Fruit fly (Drosophila melanogaster) whole organism, adult: Measurements from ENCODE around the gene gdl-ORF39.
A peak's percentile ranks its signal among the peaks of the same experiment; 100 is the strongest.

Experiments used
- CG11617 ChIP-seq: fragments of 200-800 bp; sonication (Bioruptor generic); optimal IDR thresholded peaks from 2 replicates; lab custom pipeline; 2017; ENCODE audit warnings: mild to moderate bottlenecking, missing biosample characterization, missing genetic modification reagents, missing genetic modification characterization
- CG12768 ChIP-seq: fragments of 200-800 bp; sonication (Bioruptor generic); optimal IDR thresholded peaks from 2 replicates; lab custom pipeline; 2017; ENCODE audit warnings: missing biosample characterization, missing genetic modification characterization, mild to moderate bottlenecking, moderate library complexity, missing genetic modification reagents
- CG14711 ChIP-seq: fragments of 200-800 bp; sonication (Bioruptor generic); optimal IDR thresholded peaks from 2 replicates; lab custom pipeline; 2018; ENCODE audit warnings: missing biosample characterization, mild to moderate bottlenecking, missing genetic modification characterization, moderate library complexity
- CG1620 ChIP-seq: fragments of 200-800 bp; sonication (Bioruptor generic); optimal IDR thresholded peaks from 2 replicates; lab custom pipeline; 2016; ENCODE audit warnings: missing biosample characterization, missing genetic modification characterization
- CG33017 ChIP-seq: fragments of 200-800 bp; sonication (Bioruptor generic); optimal IDR thresholded peaks from 2 replicates; lab custom pipeline; 2018; ENCODE audit warnings: missing biosample characterization, mild to moderate bottlenecking, missing genetic modification characterization, moderate library complexity
- CG5204 ChIP-seq: fragments of 200-800 bp; sonication (Bioruptor generic); optimal IDR thresholded peaks from 2 replicates; lab custom pipeline; 2016; ENCODE audit warnings: missing biosample characterization, missing genetic modification characterization
- CG7045 ChIP-seq: fragments of 200-800 bp; sonication (Bioruptor generic); optimal IDR thresholded peaks from 2 replicates; lab custom pipeline; 2017; ENCODE audit warnings: missing biosample characterization, mild to moderate bottlenecking, missing genetic modification characterization
- CG7101 ChIP-seq: fragments of 200-800 bp; sonication (Bioruptor generic); optimal IDR thresholded peaks from 2 replicates; lab custom pipeline; 2018; ENCODE audit warnings: missing biosample characterization, mild to moderate bottlenecking, missing genetic modification characterization, moderate library complexity
- Clk ChIP-seq: fragments of 200-800 bp; sonication (Bioruptor generic); optimal IDR thresholded peaks from 2 replicates; lab custom pipeline; 2017; ENCODE audit warnings: missing biosample characterization, missing genetic modification characterization
- Crg-1 ChIP-seq: fragments of 200-800 bp; sonication (Bioruptor generic); optimal IDR thresholded peaks from 2 replicates; lab custom pipeline; 2016; ENCODE audit warnings: missing biosample characterization, missing genetic modification characterization
- Hr96 ChIP-seq: fragments of 200-800 bp; sonication (Bioruptor generic); optimal IDR thresholded peaks from 2 replicates; lab custom pipeline; 2016; ENCODE audit warnings: missing biosample characterization, missing genetic modification characterization
- Mnt ChIP-seq: fragments of 200-800 bp; sonication (Bioruptor generic); optimal IDR thresholded peaks from 2 replicates; lab custom pipeline; 2016; ENCODE audit warnings: missing biosample characterization, mild to moderate bottlenecking, missing genetic modification characterization
- bab1 ChIP-seq: fragments of 200-800 bp; sonication (Bioruptor generic); optimal IDR thresholded peaks from 3 replicates; lab custom pipeline; 2019; ENCODE audit warnings: missing biosample characterization, mild to moderate bottlenecking, missing genetic modification characterization, moderate library complexity
- cic ChIP-seq: fragments of 200-800 bp; sonication (Bioruptor generic); optimal IDR thresholded peaks from 2 replicates; lab custom pipeline; 2017; ENCODE audit warnings: missing biosample characterization, mild to moderate bottlenecking, missing genetic modification characterization, moderate library complexity
- cnc ChIP-seq, 2 experiments: fragments of >200 bp; optimal IDR thresholded peaks; 2 replicates each; lab custom pipeline; 2017
- kay ChIP-seq: fragments of 200-800 bp; sonication (Bioruptor generic); peaks from one replicate; lab custom pipeline; 2016; ENCODE audit warnings: missing biosample characterization, missing genetic modification characterization, borderline replicate concordance
- ovo ChIP-seq: fragments of 200-800 bp; sonication (Bioruptor generic); optimal IDR thresholded peaks from 2 replicates; lab custom pipeline; 2016; ENCODE audit warnings: missing biosample characterization, missing genetic modification characterization
- pad ChIP-seq: fragments of 200-800 bp; sonication (Bioruptor generic); optimal IDR thresholded peaks from 3 replicates; lab custom pipeline; 2017; ENCODE audit warnings: missing biosample characterization, missing genetic modification characterization, mild to moderate bottlenecking, moderate library complexity, missing genetic modification reagents
- tj ChIP-seq: fragments of 200-800 bp; sonication (Bioruptor generic); optimal IDR thresholded peaks from 3 replicates; lab custom pipeline; 2017; ENCODE audit warnings: missing biosample characterization, mild to moderate bottlenecking, missing genetic modification characterization, moderate library complexity
- toe ChIP-seq: fragments of 200-800 bp; sonication (Bioruptor generic); optimal IDR thresholded peaks from 2 replicates; lab custom pipeline; 2016; ENCODE audit warnings: missing biosample characterization, missing genetic modification characterization

gdl-ORF39 gene

dm6 chr3L:15506174-15506926 lies 2.9 kb upstream of the gdl-ORF39 start:
- TF ChIP-seq cic (GFP tag; lab: Kevin White, UChicago) (peak; percentile 53), CG1620 (GFP tag; lab: Kevin White, UChicago) (no peak)

dm6 chr3L:15507148-15507896 lies 1.9 kb upstream of the gdl-ORF39 start:
- TF ChIP-seq Mnt, result no peak

dm6 chr3L:15508233-15508632 lies 1.0 kb upstream of the gdl-ORF39 start, which contains the start of gene CG7841:
Gene CG7841 (minus strand): TSS chr3L:15508252.
- peak; percentile 99 for TF ChIP-seq CG12768 (GFP tag; lab: Kevin White, UChicago)
- TF ChIP-seq bab1, result peak; percentile 99
- TF ChIP-seq CG11617, result peak; percentile 99
- TF ChIP-seq Mnt, result peak; percentile 99
- peak; percentile 90 for TF ChIP-seq CG1620 (GFP tag; lab: Kevin White, UChicago)
- peak; percentile 98 for TF ChIP-seq Hr96 (GFP tag; lab: Kevin White, UChicago)
- peak; percentile 91 for TF ChIP-seq ovo (GFP tag; lab: Kevin White, UChicago)
- no peak for TF ChIP-seq cnc (optimal IDR thresholded peaks at IDR 0.05; lab: Kevin White, UChicago)
- TF ChIP-seq CG7045 (GFP tag; lab: Kevin White, UChicago), result peak; percentile 99
- peak; percentile 98 for TF ChIP-seq kay
- peak; percentile 97 for TF ChIP-seq CG14711 (tag; lab: Kevin White, UChicago)
- no peak for TF ChIP-seq CG5204 (GFP tag; lab: Kevin White, UChicago)
- peak; percentile 95 for TF ChIP-seq Crg-1 (GFP tag; lab: Kevin White, UChicago)
- peak; percentile 90 for TF ChIP-seq pad (GFP tag; lab: Kevin White, UChicago)
- TF ChIP-seq toe, result no peak
- TF ChIP-seq cic (GFP tag; lab: Kevin White, UChicago), result peak; percentile 87
- TF ChIP-seq tj (GFP tag; lab: Kevin White, UChicago), result peak; percentile 89
- peak; percentile 96 for TF ChIP-seq Clk
- TF ChIP-seq CG33017 (tag; lab: Kevin White, UChicago), result peak; percentile 99
- TF ChIP-seq CG7101 (tag; lab: Kevin White, UChicago), result peak; percentile 99

- TF ChIP-seq CG12768 (GFP tag; lab: Kevin White, UChicago), result no peak
- no peak for TF ChIP-seq pad (GFP tag; lab: Kevin White, UChicago)
- no peak for TF ChIP-seq CG33017 (tag; lab: Kevin White, UChicago)
- TF ChIP-seq bab1, result no peak
- TF ChIP-seq CG14711 (tag; lab: Kevin White, UChicago), result no peak
- no peak for TF ChIP-seq Crg-1 (GFP tag; lab: Kevin White, UChicago)
- no peak for TF ChIP-seq ovo (GFP tag; lab: Kevin White, UChicago)
- no peak for TF ChIP-seq CG1620 (GFP tag; lab: Kevin White, UChicago)
- no peak for TF ChIP-seq CG7101 (tag; lab: Kevin White, UChicago)
- no peak for TF ChIP-seq toe
- no peak for TF ChIP-seq Clk
- TF ChIP-seq CG7045 (GFP tag; lab: Kevin White, UChicago), result no peak
- TF ChIP-seq tj (GFP tag; lab: Kevin White, UChicago), result no peak
Measured at dm6 chr3L:15508750-15509149, 495 bp upstream of the gdl-ORF39 start, which contains the start of gene Z600. Gene Z600 (plus strand): TSS chr3L:15509061.

dm6 chr3L:15510787-15511186 lies 1.5 kb downstream of the gdl-ORF39 start, which contains the start of gene MsrA:
Gene MsrA (plus strand): TSS chr3L:15511052.
- peak; percentile 20 for TF ChIP-seq CG7101 (tag; lab: Kevin White, UChicago)
- TF ChIP-seq bab1, result peak; percentile 36
- TF ChIP-seq cnc (optimal IDR thresholded peaks at IDR 0.05; lab: Kevin White, UChicago), result no peak
- TF ChIP-seq CG1620 (GFP tag; lab: Kevin White, UChicago), result no peak
- peak; percentile 2 for TF ChIP-seq Hr96 (GFP tag; lab: Kevin White, UChicago)
- no peak for TF ChIP-seq pad (GFP tag; lab: Kevin White, UChicago)
- no peak for TF ChIP-seq toe
- no peak for TF ChIP-seq CG14711 (tag; lab: Kevin White, UChicago)
- peak; percentile 12 for TF ChIP-seq CG33017 (tag; lab: Kevin White, UChicago)
- TF ChIP-seq kay, result peak; percentile 31
- TF ChIP-seq CG12768 (GFP tag; lab: Kevin White, UChicago), result no peak
- no peak for TF ChIP-seq CG5204 (GFP tag; lab: Kevin White, UChicago)
- no peak for TF ChIP-seq ovo (GFP tag; lab: Kevin White, UChicago)
- TF ChIP-seq Mnt, result peak; percentile 51
- TF ChIP-seq tj (GFP tag; lab: Kevin White, UChicago), result peak; percentile 80
- no peak for TF ChIP-seq CG11617
- no peak for TF ChIP-seq Crg-1 (GFP tag; lab: Kevin White, UChicago)
- peak; percentile 49 for TF ChIP-seq cic (GFP tag; lab: Kevin White, UChicago)
- TF ChIP-seq CG7045 (GFP tag; lab: Kevin White, UChicago), result no peak
- TF ChIP-seq Clk, result no peak

- TF ChIP-seq CG7101 (tag; lab: Kevin White, UChicago), result no peak
- peak; percentile 44 for TF ChIP-seq Mnt
- TF ChIP-seq pad (GFP tag; lab: Kevin White, UChicago), result peak; percentile 41
- no peak for TF ChIP-seq CG14711 (tag; lab: Kevin White, UChicago)
- TF ChIP-seq toe, result no peak
- peak; percentile 98 for TF ChIP-seq tj (GFP tag; lab: Kevin White, UChicago)
- no peak for TF ChIP-seq Hr96 (GFP tag; lab: Kevin White, UChicago)
- TF ChIP-seq CG33017 (tag; lab: Kevin White, UChicago), result peak; percentile 57
- TF ChIP-seq ovo (GFP tag; lab: Kevin White, UChicago), result no peak
- no peak for TF ChIP-seq CG7045 (GFP tag; lab: Kevin White, UChicago)
- no peak for TF ChIP-seq CG1620 (GFP tag; lab: Kevin White, UChicago)
- TF ChIP-seq kay, result peak; percentile 98
- TF ChIP-seq CG12768 (GFP tag; lab: Kevin White, UChicago), result peak; percentile 42
- no peak for TF ChIP-seq Crg-1 (GFP tag; lab: Kevin White, UChicago)
- TF ChIP-seq cic (GFP tag; lab: Kevin White, UChicago), result peak; percentile 65
- TF ChIP-seq cnc (optimal IDR thresholded peaks at IDR 0.05; lab: Kevin White, UChicago), result no peak
- TF ChIP-seq Clk, result no peak
- TF ChIP-seq CG11617, result peak; percentile 55
- no peak for TF ChIP-seq CG5204 (GFP tag; lab: Kevin White, UChicago)
- peak; percentile 37 for TF ChIP-seq bab1
Measured at dm6 chr3L:15511688-15512250, 2.5 kb downstream of the gdl-ORF39 start.
